Fruit fly (Drosophila melanogaster): ENCODE results near the gene CG12708.

The CG12708 gene

DNA sequence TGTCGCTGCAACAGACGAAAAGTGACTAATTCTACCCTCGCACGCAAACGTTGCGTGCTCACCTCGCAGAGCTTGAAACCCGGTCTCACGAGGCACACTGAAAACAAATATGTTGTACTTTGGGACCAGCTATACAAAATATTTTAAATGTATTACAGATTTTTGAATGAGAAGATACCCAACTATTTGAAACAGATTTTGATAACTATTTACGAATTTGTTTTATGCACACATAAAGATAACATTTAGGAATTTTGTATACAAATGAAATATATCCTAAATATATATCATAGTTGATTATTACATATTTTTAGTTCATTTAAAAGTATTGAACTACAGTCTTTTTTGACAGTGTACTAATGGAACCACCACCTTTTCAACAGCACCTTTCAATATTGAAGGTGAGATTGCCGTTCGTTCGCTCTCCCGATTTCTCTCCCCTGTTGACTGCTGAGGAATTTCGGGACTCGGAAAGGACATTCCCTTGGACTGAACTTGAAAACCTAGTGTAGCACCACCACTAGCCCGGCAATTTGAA is 4.2 kb upstream of the CG12708 start, which contains the start of gene CG15646 (continued):
- TF ChIP-seq TFAM (GFP tag; optimal IDR thresholded peaks at IDR 0.05), result peak; percentile 14
- no peak for TF ChIP-seq CG12744 (GFP tag; optimal IDR thresholded peaks at IDR 0.05)
- no peak for TF ChIP-seq pzg (GFP tag; optimal IDR thresholded peaks at IDR 0.05)
- TF ChIP-seq CG9797 (GFP tag; optimal IDR thresholded peaks at IDR 0.05), result no peak
- TF ChIP-seq phol (tag; optimal IDR thresholded peaks at IDR 0.05), result peak; percentile 87
- TF ChIP-seq Eip74EF (GFP tag; optimal IDR thresholded peaks at IDR 0.05), result no peak
- TF ChIP-seq CG2199 (GFP tag; IDR thresholded peaks at IDR 0.05), result no peak
- TF ChIP-seq toy (GFP tag; IDR thresholded peaks at IDR 0.05), result no peak
- peak; percentile 80 for TF ChIP-seq unpg (GFP tag; optimal IDR thresholded peaks at IDR 0.05)

dm6 chrX:15674337-15674736 is 939 bp upstream of the CG12708 start:
- TF ChIP-seq abd-A (tag; optimal IDR thresholded peaks at IDR 0.05) (no peak), bsh (GFP tag; optimal IDR thresholded peaks at IDR 0.05) (no peak), D19B (GFP tag; optimal IDR thresholded peaks at IDR 0.05) (peak; percentile 16), CG31388 (GFP tag; optimal IDR thresholded peaks at IDR 0.05) (no peak), CG4707 (GFP tag; optimal IDR thresholded peaks at IDR 0.05) (no peak), gem (tag; optimal IDR thresholded peaks at IDR 0.05) (peak; percentile 0), CG13123 (GFP tag; optimal IDR thresholded peaks at IDR 0.05) (no peak), Dp (GFP tag; optimal IDR thresholded peaks at IDR 0.05) (no peak), CG2129 (GFP tag; IDR thresholded peaks at IDR 0.05; ENCODE audit: partially characterized antibody) (no peak), Optix (GFP tag; IDR thresholded peaks at IDR 0.05) (no peak), ash1 (GFP tag; optimal IDR thresholded peaks at IDR 0.05) (no peak), CG4282 (GFP tag; optimal IDR thresholded peaks at IDR 0.05) (no peak), Spps (tag; optimal IDR thresholded peaks at IDR 0.05) (no peak), CG15696 (tag; optimal IDR thresholded peaks at IDR 0.05) (peak; percentile 54), CG9727 (GFP tag; optimal IDR thresholded peaks at IDR 0.05) (peak; percentile 8), sqz (GFP tag; optimal IDR thresholded peaks at IDR 0.05) (no peak), CG17612 (GFP tag; IDR thresholded peaks at IDR 0.05) (no peak), gro (GFP tag; optimal IDR thresholded peaks at IDR 0.05) (no peak), CG11093 (GFP tag; IDR thresholded peaks at IDR 0.05) (no peak), Opbp (GFP tag; IDR thresholded peaks at IDR 0.05; ENCODE audit: partially characterized antibody) (no peak), CG7839 (tag; optimal IDR thresholded peaks at IDR 0.05) (no peak), CG9817 (tag; optimal IDR thresholded peaks at IDR 0.05) (no peak), MTF-1 (GFP tag; optimal IDR thresholded peaks at IDR 0.05; ENCODE audit: borderline replicate concordance) (no peak), CG8290 (GFP tag; optimal IDR thresholded peaks at IDR 0.05) (no peak), CG8290 (tag; optimal IDR thresholded peaks at IDR 0.05) (no peak), CG5245 (GFP tag; optimal IDR thresholded peaks at IDR 0.05) (no peak), sens-2 (GFP tag; IDR thresholded peaks at IDR 0.05) (no peak), row (GFP tag; IDR thresholded peaks at IDR 0.05) (0 out of 3 replicates have a peak, but pooled peaks have one; percentile 13), Xrp1 (GFP tag; IDR thresholded peaks at IDR 0.05) (peak; percentile 23; the same call in 1 of the 2 replicates), CG5953 (GFP tag; IDR thresholded peaks at IDR 0.05) (no peak), Bteb2 (GFP tag; optimal IDR thresholded peaks at IDR 0.05) (no peak), prd (optimal IDR thresholded peaks at IDR 0.05) (no peak), prd (GFP tag; IDR thresholded peaks at IDR 0.05) (peak; percentile 48; the same call in 2 of the 3 replicates), CG4328 (GFP tag; optimal IDR thresholded peaks at IDR 0.05) (no peak), hth (optimal IDR thresholded peaks at IDR 0.05) (no peak), CG10979 (tag; optimal IDR thresholded peaks at IDR 0.05) (peak; percentile 10), zen (tag; optimal IDR thresholded peaks at IDR 0.05) (peak; percentile 49), CG6854 (GFP tag; optimal IDR thresholded peaks at IDR 0.05) (no peak), CG7963 (GFP tag; IDR thresholded peaks at IDR 0.05; ENCODE audit: partially characterized antibody) (no peak), CG8765 (GFP tag; IDR thresholded peaks at IDR 0.05) (no peak), dmrt11E (tag; optimal IDR thresholded peaks at IDR 0.05) (peak; percentile 33)
